Worm (Caenorhabditis elegans): ENCODE measurements around the gene ZK945.4.

ZK945.4 gene

DNA sequence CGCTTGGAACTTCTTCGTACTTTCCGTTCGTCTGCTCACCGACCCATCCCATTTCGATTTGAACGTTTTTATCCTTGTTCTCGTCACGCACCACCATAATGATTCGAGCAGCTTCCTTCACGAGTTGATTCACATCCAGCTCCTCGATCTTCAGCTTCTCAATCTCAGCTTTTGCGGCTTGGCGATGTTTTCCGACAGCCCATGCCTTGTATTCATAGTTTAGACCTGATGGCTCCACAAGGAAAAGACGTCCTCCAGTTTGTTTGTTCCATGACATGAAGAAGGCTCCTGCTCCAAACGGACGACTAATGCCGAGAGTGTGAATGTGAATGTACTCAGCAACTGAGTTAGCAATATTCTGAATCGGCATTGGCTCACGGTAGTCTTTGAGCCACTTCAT, 6.4 kb downstream of the ZK945.4 start:
- TF ChIP-seq pros-1 (tag; optimal IDR thresholded peaks at IDR 0.05) (no peak), unc-55 (GFP tag; optimal IDR thresholded peaks at IDR 0.05) (no peak), pha-2 (tag; optimal IDR thresholded peaks at IDR 0.05) (no peak), ceh-22 (tag; optimal IDR thresholded peaks at IDR 0.05) (no peak), hlh-13 (GFP tag; optimal IDR thresholded peaks at IDR 0.05) (no peak), K02D7.2 (tag; optimal IDR thresholded peaks at IDR 0.05) (no peak), ref-2 (tag; optimal IDR thresholded peaks at IDR 0.05) (no peak), unc-3 (GFP tag; conservative IDR thresholded peaks at IDR 0.05) (no peak), unc-3 (tag; optimal IDR thresholded peaks at IDR 0.05) (no peak), hlh-8 (tag; optimal IDR thresholded peaks at IDR 0.05) (no peak)

DNA sequence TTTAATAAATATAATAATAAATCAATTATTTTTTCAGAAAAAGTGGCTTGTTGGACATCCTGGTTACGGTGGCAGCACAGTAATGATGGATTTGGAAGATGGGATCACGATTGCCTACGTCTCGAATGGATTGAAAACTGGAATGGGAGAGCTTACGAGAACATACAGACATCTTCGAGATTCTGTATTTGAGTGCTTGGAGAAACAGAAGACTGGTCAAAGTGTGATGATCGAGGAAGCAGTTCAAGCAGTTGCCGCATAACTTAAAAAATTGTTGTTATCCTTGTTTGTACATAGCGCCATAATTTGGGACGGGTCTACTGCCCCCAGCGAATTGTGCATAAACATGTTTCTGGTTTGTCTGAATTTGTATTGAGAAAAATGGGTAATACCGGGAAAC, 7.1 kb downstream of the ZK945.4 start:
- TF ChIP-seq madf-2 (tag; optimal IDR thresholded peaks at IDR 0.05) = no peak
- no peak for TF ChIP-seq C08G9.2 (tag; optimal IDR thresholded peaks at IDR 0.05)
- TF ChIP-seq zip-5 (tag; optimal IDR thresholded peaks at IDR 0.05) = no peak
- no peak for TF ChIP-seq ceh-22 (tag; optimal IDR thresholded peaks at IDR 0.05)
- TF ChIP-seq sox-4 (tag; optimal IDR thresholded peaks at IDR 0.05) = no peak
- TF ChIP-seq pag-3 (tag; optimal IDR thresholded peaks at IDR 0.05; ENCODE audit: borderline replicate concordance) = no peak
- TF ChIP-seq hlh-13 (GFP tag; optimal IDR thresholded peaks at IDR 0.05) = no peak
- TF ChIP-seq ref-2 (tag; optimal IDR thresholded peaks at IDR 0.05) = no peak
- TF ChIP-seq ceh-18 (tag; optimal IDR thresholded peaks at IDR 0.05) = no peak
- TF ChIP-seq ceh-2 (tag; optimal IDR thresholded peaks at IDR 0.05) = no peak
- no peak for TF ChIP-seq Y22D7AL.16 (tag; optimal IDR thresholded peaks at IDR 0.05)
- TF ChIP-seq K09A11.1 (tag; optimal IDR thresholded peaks at IDR 0.05; ENCODE audit: insufficient read depth) = no peak
- no peak for TF ChIP-seq ceh-34 (tag; optimal IDR thresholded peaks at IDR 0.05)
- TF ChIP-seq hlh-30 (tag; optimal IDR thresholded peaks at IDR 0.05; ENCODE audit: insufficient read depth) = no peak
- no peak for TF ChIP-seq pha-4 (tag; optimal IDR thresholded peaks at IDR 0.05)
- no peak for TF ChIP-seq pha-2 (tag; optimal IDR thresholded peaks at IDR 0.05)
- TF ChIP-seq ceh-24 (tag; optimal IDR thresholded peaks at IDR 0.05) = no peak
- no peak for TF ChIP-seq nhr-232 (tag; optimal IDR thresholded peaks at IDR 0.05)

DNA sequence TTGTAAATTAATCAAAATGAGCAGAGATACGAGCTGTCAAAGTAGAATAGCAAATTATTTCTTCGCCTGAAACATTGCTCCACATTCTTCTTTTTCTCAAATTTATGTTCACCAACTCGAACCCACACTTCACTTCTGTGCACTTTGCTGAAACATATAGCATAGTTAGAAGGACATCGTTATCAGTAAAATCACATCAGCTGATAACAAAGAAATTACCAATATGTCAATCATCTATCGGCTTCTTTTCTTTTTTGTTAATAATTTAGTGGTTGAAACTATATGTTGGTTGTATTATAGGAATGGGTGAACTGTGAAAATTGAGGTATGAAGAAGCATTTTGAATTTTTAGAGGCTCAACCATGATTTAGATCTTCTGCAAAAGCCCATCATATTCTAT, 10.3 kb downstream of the ZK945.4 start:
- TF ChIP-seq elt-2 (tag; optimal IDR thresholded peaks at IDR 0.05) = peak; percentile 74
- no peak for TF ChIP-seq lim-6 (tag; optimal IDR thresholded peaks at IDR 0.05)
- TF ChIP-seq tbx-7 (tag; optimal IDR thresholded peaks at IDR 0.05) = no peak
- no peak for TF ChIP-seq unc-86 (tag; optimal IDR thresholded peaks at IDR 0.05)
- no peak for TF ChIP-seq lin-11 (tag; optimal IDR thresholded peaks at IDR 0.05)

DNA sequence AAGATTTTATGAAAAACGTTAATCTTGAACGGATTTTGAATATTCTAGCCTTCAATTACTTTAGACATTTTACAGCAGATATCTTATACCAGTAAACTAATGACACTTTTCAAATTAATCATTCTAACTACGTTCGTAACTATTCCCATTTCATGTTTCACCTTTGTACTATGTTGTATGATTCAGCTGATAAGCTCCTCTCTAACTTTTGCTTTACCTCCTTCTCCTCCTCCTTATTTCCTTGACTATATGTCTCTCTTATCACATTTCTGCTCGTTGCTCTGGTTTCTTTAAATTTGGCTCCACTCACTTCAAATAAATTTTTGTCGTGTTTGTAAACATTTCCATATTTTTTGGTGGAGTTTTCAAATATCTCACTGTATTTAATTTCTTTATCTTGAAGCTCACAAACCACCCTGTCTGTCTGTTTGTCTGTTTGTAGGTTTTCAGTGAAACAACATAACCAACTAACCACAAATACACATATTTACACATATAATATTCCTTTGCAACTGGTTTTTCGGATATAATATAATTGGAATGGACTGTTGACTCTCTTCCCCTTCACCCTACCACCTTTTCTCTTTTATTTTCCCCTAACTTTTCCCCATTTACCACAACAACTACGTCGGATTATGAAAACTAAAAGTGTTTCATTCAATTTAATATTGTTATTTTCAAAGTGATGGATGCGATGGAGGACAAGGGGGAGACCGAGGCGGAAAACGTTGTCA, 11.1 kb downstream of the ZK945.4 start, which contains the start of gene lact-2:
lact-2 (plus strand) TSS at position 684 of the 734 bp plus-strand sequence.
- no peak for TF ChIP-seq K02D7.2 (tag; optimal IDR thresholded peaks at IDR 0.05)
- no peak for TF ChIP-seq lin-11 (tag; optimal IDR thresholded peaks at IDR 0.05)
- TF ChIP-seq C08G9.2 (tag; optimal IDR thresholded peaks at IDR 0.05) = no peak
- no peak for TF ChIP-seq pax-1 (tag; optimal IDR thresholded peaks at IDR 0.05)
- TF ChIP-seq nhr-232 (tag; optimal IDR thresholded peaks at IDR 0.05) = no peak

DNA sequence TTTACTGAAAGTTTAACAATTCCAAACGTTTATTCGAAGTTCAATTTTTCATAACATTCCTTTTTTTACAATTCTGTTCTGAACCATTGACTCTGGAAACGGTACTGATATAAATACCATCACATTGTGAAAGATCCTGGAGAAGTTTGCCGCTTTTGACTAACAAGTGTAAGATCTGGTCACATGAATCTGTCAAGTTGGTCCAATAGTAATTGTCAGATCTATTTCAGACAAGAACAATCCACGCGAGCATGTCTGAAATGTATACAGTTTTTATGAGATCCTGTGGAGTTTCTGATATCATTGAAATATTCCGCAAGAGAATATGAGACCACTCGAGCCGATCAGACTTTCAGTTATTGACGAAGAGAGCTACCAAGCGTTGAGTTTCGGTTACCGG, 12.4 kb downstream of the ZK945.4 start:
- TF ChIP-seq ceh-45 (GFP tag; IDR thresholded peaks at IDR 0.05) = no peak
- TF ChIP-seq pros-1 (tag; optimal IDR thresholded peaks at IDR 0.05) = no peak
- TF ChIP-seq ceh-2 (tag; optimal IDR thresholded peaks at IDR 0.05) = no peak
- TF ChIP-seq ceh-48 (tag; optimal IDR thresholded peaks at IDR 0.05) = no peak
- no peak for TF ChIP-seq ttx-3 (tag; optimal IDR thresholded peaks at IDR 0.05)
- no peak for TF ChIP-seq nhr-232 (tag; optimal IDR thresholded peaks at IDR 0.05)
- TF ChIP-seq sdc-2 (tag; optimal IDR thresholded peaks at IDR 0.05) = no peak
- TF ChIP-seq mec-3 (tag; optimal IDR thresholded peaks at IDR 0.05; ENCODE audit: borderline replicate concordance) = no peak
- TF ChIP-seq pha-4 (tag; optimal IDR thresholded peaks at IDR 0.05) = no peak
- no peak for TF ChIP-seq Y22D7AL.16 (tag; optimal IDR thresholded peaks at IDR 0.05)
- no peak for TF ChIP-seq ahr-1 (tag; optimal IDR thresholded peaks at IDR 0.05)
- no peak for TF ChIP-seq pax-1 (tag; optimal IDR thresholded peaks at IDR 0.05)
- TF ChIP-seq eyg-1 (tag; optimal IDR thresholded peaks at IDR 0.05) = no peak
- no peak for TF ChIP-seq tbx-7 (tag; optimal IDR thresholded peaks at IDR 0.05)
